Worm (Caenorhabditis elegans) whole organism, midembryonic: ENCODE measurements around the gene nhr-70.

ENCODE experiments used
- cog-1 ChIP-seq: sonication (generic microtip); optimal IDR thresholded peaks from 2 replicates; lab custom pipeline; 2016; ENCODE audit warnings: missing genetic modification characterization, missing compliant biosample characterization
- ref-1 ChIP-seq: fragments of 200-800 bp; sonication (Bioruptor generic); conservative IDR thresholded peaks from 2 replicates; pipeline ENCODE4 v1.3.6; 2022; ENCODE audit warnings: missing genetic modification reagents, missing genetic modification characterization, missing compliant biosample characterization
- tab-1 ChIP-seq: fragments of 200-800 bp; sonication (Bioruptor generic); IDR thresholded peaks from 2 replicates; pipeline ENCODE4 v1.3.6; 2022; ENCODE audit warnings: missing genetic modification characterization, missing compliant biosample characterization
- ztf-29 ChIP-seq: fragments of 200-800 bp; sonication (Bioruptor generic); IDR thresholded peaks from 2 replicates; pipeline ENCODE4 v1.3.6; 2022; ENCODE audit warnings: missing genetic modification reagents, missing genetic modification characterization, missing compliant biosample characterization

ce11 chrV:18622462-18622861 is 6.1 kb downstream of the nhr-70 start, which contains the start of gene Y69H2.1:
- TF ChIP-seq ztf-29 (no peak), cog-1 (tag; lab: Kevin White, UChicago) (no peak), tab-1 (GFP tag; lab: Robert Waterston, UW) (no peak), ref-1 (GFP tag; lab: Robert Waterston, UW) (no peak)
